Fruit fly (Drosophila melanogaster): Measurements from ENCODE around the gene p130CAS.

The p130CAS gene

dm6 chr3L:136591-137280 is 15.9 kb upstream of the p130CAS start (continued):
- TF ChIP-seq Lim3 (GFP tag; IDR thresholded peaks at IDR 0.05), result no peak
- no peak for TF ChIP-seq CG10565 (GFP tag; optimal IDR thresholded peaks at IDR 0.05)
- TF ChIP-seq sob (GFP tag; IDR thresholded peaks at IDR 0.05), result peak; percentile 25; the same call in 1 of the 2 replicates
- TF ChIP-seq fd102C (GFP tag; optimal IDR thresholded peaks at IDR 0.05), result no peak
- TF ChIP-seq Ets65A (GFP tag), result no peak
- TF ChIP-seq CG6683 (GFP tag; optimal IDR thresholded peaks at IDR 0.05), result no peak
- TF ChIP-seq CG13894 (tag; optimal IDR thresholded peaks at IDR 0.05), result no peak

- TF ChIP-seq pros (GFP tag; optimal IDR thresholded peaks at IDR 0.05) (peak; percentile 52), CG4360 (GFP tag; IDR thresholded peaks at IDR 0.05) (peak; percentile 76), bigmax (GFP tag; optimal IDR thresholded peaks at IDR 0.05) (no peak), kni (GFP tag; optimal IDR thresholded peaks at IDR 0.05) (peak; percentile 35), chinmo (GFP tag; IDR thresholded peaks at IDR 0.05; ENCODE audit: partially characterized antibody) (peak; percentile 70; the same call in 1 of the 4 replicates), Max (GFP tag; optimal IDR thresholded peaks at IDR 0.05) (no peak), eyg (GFP tag; optimal IDR thresholded peaks at IDR 0.05) (no peak), CG12659 (GFP tag; optimal IDR thresholded peaks at IDR 0.05) (no peak), Blimp-1 (GFP tag; optimal IDR thresholded peaks at IDR 0.05) (peak; percentile 73), D (optimal IDR thresholded peaks at IDR 0.05) (peak; percentile 46), D (GFP tag; optimal IDR thresholded peaks at IDR 0.05) (no peak), CG11398 (GFP tag; optimal IDR thresholded peaks at IDR 0.05) (no peak), Dbx (GFP tag; IDR thresholded peaks at IDR 0.05) (no peak), ewg (GFP tag; optimal IDR thresholded peaks at IDR 0.05) (no peak), sr (GFP tag; IDR thresholded peaks at IDR 0.05) (peak; percentile 98), CG9817 (tag; optimal IDR thresholded peaks at IDR 0.05) (no peak), Atf-2 (GFP tag; optimal IDR thresholded peaks at IDR 0.05) (no peak), Med (GFP tag) (peak; percentile 12), nerfin-1 (tag; optimal IDR thresholded peaks at IDR 0.05) (peak; percentile 10), CG9932 (GFP tag; IDR thresholded peaks at IDR 0.05) (no peak), CG15011 (GFP tag; optimal IDR thresholded peaks at IDR 0.05) (no peak), twi (tag; optimal IDR thresholded peaks at IDR 0.05) (peak; percentile 6), vfl (GFP tag; optimal IDR thresholded peaks at IDR 0.05) (no peak), sens (GFP tag) (no peak), so (GFP tag; IDR thresholded peaks at IDR 0.05) (peak; percentile 24; the same call in 1 of the 3 replicates), stwl (tag; optimal IDR thresholded peaks at IDR 0.05) (no peak), CG32772 (GFP tag; IDR thresholded peaks at IDR 0.05) (no peak), gt (GFP tag; IDR thresholded peaks at IDR 0.05) (no peak), CG2678 (tag; optimal IDR thresholded peaks at IDR 0.05) (no peak), sd (tag; optimal IDR thresholded peaks at IDR 0.05) (peak; percentile 74), Antp (GFP tag; optimal IDR thresholded peaks at IDR 0.05) (no peak), CG2199 (GFP tag; IDR thresholded peaks at IDR 0.05) (0 out of 3 replicates have a peak, but pooled peaks have one; percentile 15), CG10274 (GFP tag; optimal IDR thresholded peaks at IDR 0.05) (no peak), ato (GFP tag; IDR thresholded peaks at IDR 0.05; ENCODE audit: partially characterized antibody) (no peak)
Measured at dm6 chr3L:137596-138169, 15.0 kb upstream of the p130CAS start.

All from whole organism, embryonic.